Fruit fly (Drosophila melanogaster): Measurements from ENCODE around the gene CG15482.

The CG15482 gene

DNA sequence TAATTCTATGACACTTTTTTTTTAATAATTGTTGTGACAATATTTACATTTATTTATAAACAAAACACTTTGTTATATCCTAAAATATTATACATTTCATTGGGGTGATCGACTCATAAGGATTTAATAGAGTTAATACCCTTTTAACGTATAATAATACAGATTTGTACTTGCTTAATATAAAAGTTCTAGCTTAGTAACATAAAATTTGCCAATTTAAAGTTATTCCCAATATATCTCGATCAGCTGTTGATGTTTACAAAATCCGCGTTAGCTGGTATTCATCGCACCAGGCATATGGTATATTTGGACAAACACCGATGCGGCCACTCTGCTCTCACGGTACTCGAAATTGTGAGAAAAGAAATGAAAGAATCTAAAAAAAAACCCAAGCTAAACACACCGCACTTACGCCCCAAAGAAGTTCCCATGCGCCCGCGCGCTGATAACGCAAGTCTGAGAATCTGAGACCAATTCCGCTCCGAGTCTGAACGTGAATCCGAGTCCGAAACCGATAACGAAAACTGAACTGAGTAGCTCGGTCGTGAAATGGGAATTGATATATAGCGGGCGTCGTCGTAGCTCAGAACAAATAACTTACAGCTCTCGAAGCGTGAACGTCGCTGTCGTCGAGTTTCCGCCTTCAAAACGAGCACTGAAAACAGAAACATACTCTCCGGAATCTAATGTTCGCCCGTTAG lies 8.0 kb downstream of the CG15482 start, which contains the start of gene Pect (continued):
- TF ChIP-seq fd96Cb (tag; optimal IDR thresholded peaks at IDR 0.05) = peak; percentile 12
- TF ChIP-seq CG1647 (GFP tag; optimal IDR thresholded peaks at IDR 0.05) = no peak
- TF ChIP-seq D19B (GFP tag; optimal IDR thresholded peaks at IDR 0.05) = no peak
- TF ChIP-seq CG10654 (GFP tag; optimal IDR thresholded peaks at IDR 0.05) = no peak
- no peak for TF ChIP-seq ro (GFP tag; IDR thresholded peaks at IDR 0.05)
- peak; percentile 63; the same call in 1 of the 2 replicates for TF ChIP-seq chm (GFP tag; IDR thresholded peaks at IDR 0.05)
- no peak for TF ChIP-seq CG8290 (GFP tag; optimal IDR thresholded peaks at IDR 0.05)
- no peak for TF ChIP-seq CG8290 (tag; optimal IDR thresholded peaks at IDR 0.05)
- TF ChIP-seq dysf (GFP tag; IDR thresholded peaks at IDR 0.05) = 0 out of 3 replicates have a peak, but pooled peaks have one; percentile 2
- peak; percentile 29 for TF ChIP-seq sug (tag; optimal IDR thresholded peaks at IDR 0.05)
- TF ChIP-seq CG31441 (GFP tag; IDR thresholded peaks at IDR 0.05) = no peak
- no peak for TF ChIP-seq CG9876 (GFP tag; optimal IDR thresholded peaks at IDR 0.05)
- TF ChIP-seq CG34422 (GFP tag; IDR thresholded peaks at IDR 0.05) = peak; percentile 15; the same call in 1 of the 3 replicates
- peak; percentile 60 for TF ChIP-seq Ptx1 (GFP tag; IDR thresholded peaks at IDR 0.05)
- no peak for TF ChIP-seq fu2 (GFP tag; optimal IDR thresholded peaks at IDR 0.05)
- TF ChIP-seq Mes4 (GFP tag; optimal IDR thresholded peaks at IDR 0.05) = no peak
- no peak for TF ChIP-seq Chrac-16 (GFP tag; optimal IDR thresholded peaks at IDR 0.05)
- TF ChIP-seq Hr39 (optimal IDR thresholded peaks at IDR 0.05) = no peak
- peak; percentile 62 for TF ChIP-seq gro (GFP tag; optimal IDR thresholded peaks at IDR 0.05)
- TF ChIP-seq Jarid2 (GFP tag; optimal IDR thresholded peaks at IDR 0.05) = peak; percentile 65
- TF ChIP-seq lola (GFP tag; optimal IDR thresholded peaks at IDR 0.05) = peak in 1 of 3 experiments; percentile 26
- no peak for TF ChIP-seq CG15073 (GFP tag; optimal IDR thresholded peaks at IDR 0.05)
- TF ChIP-seq tgo (GFP tag; IDR thresholded peaks at IDR 0.05) = peak; percentile 37; the same call in 2 of the 3 replicates
- TF ChIP-seq pan (optimal IDR thresholded peaks at IDR 0.05) = no peak
- TF ChIP-seq pan (GFP tag; optimal IDR thresholded peaks at IDR 0.05 in 1 of 2, IDR thresholded peaks at IDR 0.05 in 1 of 2) = peak in 1 of 2 experiments; percentile 4
- TF ChIP-seq salm (tag; optimal IDR thresholded peaks at IDR 0.05) = no peak
- no peak for TF ChIP-seq zen2 (GFP tag; IDR thresholded peaks at IDR 0.05; ENCODE audit: partially characterized antibody)
- TF ChIP-seq sisA (GFP tag; IDR thresholded peaks at IDR 0.05) = no peak
- no peak for TF ChIP-seq jing (GFP tag; optimal IDR thresholded peaks at IDR 0.05)
- TF ChIP-seq lab (GFP tag; optimal IDR thresholded peaks at IDR 0.05) = no peak
- peak; percentile 50 for TF ChIP-seq Dref (GFP tag; IDR thresholded peaks at IDR 0.05)
- peak; percentile 19 for TF ChIP-seq Sin3A (optimal IDR thresholded peaks at IDR 0.05)
- no peak for TF ChIP-seq bowl (GFP tag; IDR thresholded peaks at IDR 0.05)
- TF ChIP-seq CG9437 (GFP tag; optimal IDR thresholded peaks at IDR 0.05) = no peak
- TF ChIP-seq CG11247 (GFP tag; IDR thresholded peaks at IDR 0.05) = no peak
- TF ChIP-seq wek (GFP tag; optimal IDR thresholded peaks at IDR 0.05) = peak; percentile 5
- no peak for TF ChIP-seq YL-1 (GFP tag; optimal IDR thresholded peaks at IDR 0.05)
- peak in 1 of 3 experiments; percentile 41 for TF ChIP-seq Stat92E (GFP tag; optimal IDR thresholded peaks at IDR 0.05)
- no peak for TF ChIP-seq CG17612 (GFP tag; IDR thresholded peaks at IDR 0.05)
- TF ChIP-seq CG15514 (GFP tag; optimal IDR thresholded peaks at IDR 0.05) = peak; percentile 98
- TF ChIP-seq slbo (GFP tag; IDR thresholded peaks at IDR 0.05) = peak; percentile 73
- TF ChIP-seq sr (GFP tag; IDR thresholded peaks at IDR 0.05) = no peak
- TF ChIP-seq CG13894 (tag; optimal IDR thresholded peaks at IDR 0.05) = peak; percentile 79
- no peak for TF ChIP-seq CG11695 (GFP tag; IDR thresholded peaks at IDR 0.05)
- TF ChIP-seq CG15011 (GFP tag; optimal IDR thresholded peaks at IDR 0.05) = no peak
- TF ChIP-seq tap (tag; optimal IDR thresholded peaks at IDR 0.05) = no peak
- peak; percentile 58 for TF ChIP-seq CoRest (tag; optimal IDR thresholded peaks at IDR 0.05)
- no peak for TF ChIP-seq CG1024 (GFP tag; IDR thresholded peaks at IDR 0.05)
- TF ChIP-seq grn (GFP tag; optimal IDR thresholded peaks at IDR 0.05) = no peak
- no peak for TF ChIP-seq dmrt99B (tag; optimal IDR thresholded peaks at IDR 0.05)
- TF ChIP-seq bigmax (GFP tag; optimal IDR thresholded peaks at IDR 0.05) = no peak

Measured in whole organism, embryonic.